Fruit fly (Drosophila melanogaster) whole organism, embryonic: ENCODE data around the gene CG43389.
A peak's percentile ranks its signal among the peaks of the same experiment; 100 is the strongest.

Experiments
- Ada2b ChIP-seq: fragments of 200-800 bp; sonication (Bioruptor generic); IDR thresholded peaks from 2 replicates; pipeline ENCODE4 v1.3.6; 2022; ENCODE audit warnings: missing biosample characterization, missing genetic modification characterization
- Adf1 ChIP-seq: fragments of 200-800 bp; sonication (Bioruptor generic); IDR thresholded peaks from 2 replicates; pipeline ENCODE4 v1.3.6; 2022; ENCODE audit warnings: missing biosample characterization, missing genetic modification characterization
- Awh ChIP-seq: fragments of 200-800 bp; sonication (Bioruptor generic); IDR thresholded peaks from 2 replicates; pipeline ENCODE4, ENCODE4 v1.3.6; 2022; ENCODE audit warnings: missing biosample characterization, missing genetic modification characterization
- CG10267 ChIP-seq: fragments of 200-800 bp; sonication (Bioruptor generic); optimal IDR thresholded peaks from 2 replicates; lab custom pipeline; 2018; ENCODE audit warnings: missing biosample characterization, mild to moderate bottlenecking, missing genetic modification characterization, moderate library complexity
- CG10543 ChIP-seq: fragments of 200-800 bp; sonication (Bioruptor generic); optimal IDR thresholded peaks from 3 replicates; lab custom pipeline; 2017; ENCODE audit warnings: missing biosample characterization, mild to moderate bottlenecking, missing genetic modification characterization, moderate library complexity
- CG11085 ChIP-seq: fragments of 200-800 bp; sonication (Bioruptor generic); IDR thresholded peaks from 2 replicates; pipeline ENCODE4 v1.3.6; 2022; ENCODE audit warnings: missing biosample characterization, missing genetic modification characterization
- CG11398 ChIP-seq: fragments of 200-800 bp; sonication (Bioruptor generic); optimal IDR thresholded peaks from 2 replicates; lab custom pipeline; 2016; ENCODE audit warnings: missing biosample characterization, missing genetic modification characterization
- CG12104 ChIP-seq: fragments of 200-800 bp; sonication (Bioruptor generic); optimal IDR thresholded peaks from 3 replicates; lab custom pipeline; 2016; ENCODE audit warnings: missing biosample characterization, missing genetic modification characterization
- CG12155 ChIP-seq: fragments of 200-800 bp; sonication (Bioruptor generic); optimal IDR thresholded peaks from 3 replicates; lab custom pipeline; 2016; ENCODE audit warnings: missing biosample characterization, missing genetic modification characterization
- CG12744 ChIP-seq: fragments of 200-800 bp; sonication (Bioruptor generic); optimal IDR thresholded peaks from 2 replicates; lab custom pipeline; 2016; ENCODE audit warnings: missing biosample characterization, missing genetic modification characterization
- CG14014 ChIP-seq: fragments of 200-800 bp; sonication (Bioruptor generic); IDR thresholded peaks from 2 replicates; pipeline ENCODE4 v1.3.6; 2022; ENCODE audit warnings: missing biosample characterization, missing genetic modification characterization
- CG18262 ChIP-seq: fragments of 200-800 bp; optimal IDR thresholded peaks from 3 replicates; lab custom pipeline; 2019; ENCODE audit warnings: missing biosample characterization, mild to moderate bottlenecking, missing genetic modification characterization, moderate library complexity
- CG18764 ChIP-seq: fragments of 200-800 bp; sonication (Bioruptor generic); optimal IDR thresholded peaks from 3 replicates; lab custom pipeline; 2016; ENCODE audit warnings: missing biosample characterization, missing genetic modification characterization
- CG2199 ChIP-seq: fragments of 200-800 bp; sonication (Bioruptor generic); IDR thresholded peaks from 3 replicates; pipeline ENCODE4 v1.3.6; 2022; ENCODE audit warnings: missing biosample characterization, missing genetic modification characterization
- CG2678 ChIP-seq: fragments of 200-800 bp; sonication (Bioruptor generic); optimal IDR thresholded peaks from 3 replicates; lab custom pipeline; 2019; ENCODE audit warnings: missing biosample characterization, mild to moderate bottlenecking, missing genetic modification characterization, moderate library complexity
- CG31441 ChIP-seq: fragments of 200-800 bp; sonication (Bioruptor generic); IDR thresholded peaks from 2 replicates; pipeline ENCODE4 v1.3.6; 2022; ENCODE audit warnings: missing biosample characterization, missing genetic modification characterization
- CG32532 ChIP-seq: fragments of 200-800 bp; sonication (Bioruptor generic); IDR thresholded peaks from 2 replicates; pipeline ENCODE4 v1.3.6; 2022; ENCODE audit warnings: missing biosample characterization, missing genetic modification characterization
- CG5245 ChIP-seq: fragments of 200-800 bp; sonication (Bioruptor generic); optimal IDR thresholded peaks from 3 replicates; lab custom pipeline; 2016; ENCODE audit warnings: missing biosample characterization, missing genetic modification characterization
- CG6254 ChIP-seq: fragments of 200-800 bp; sonication (Bioruptor generic); optimal IDR thresholded peaks from 3 replicates; lab custom pipeline; 2017; ENCODE audit warnings: mild to moderate bottlenecking, missing biosample characterization, missing genetic modification reagents, missing genetic modification characterization
- CG7271 ChIP-seq: fragments of 200-800 bp; sonication (Bioruptor generic); optimal IDR thresholded peaks from 2 replicates; lab custom pipeline; 2018; ENCODE audit warnings: missing biosample characterization, mild to moderate bottlenecking, missing genetic modification characterization, moderate library complexity
- CG7987 ChIP-seq: fragments of 200-800 bp; sonication (Bioruptor generic); optimal IDR thresholded peaks from 2 replicates; lab custom pipeline; 2018; ENCODE audit warnings: missing biosample characterization, mild to moderate bottlenecking, missing genetic modification characterization, moderate library complexity
- H15 ChIP-seq: fragments of 200-800 bp; sonication (Bioruptor generic); IDR thresholded peaks from 3 replicates; pipeline ENCODE4 v1.3.6; 2022; ENCODE audit warnings: missing biosample characterization, missing genetic modification characterization
- Hr3 ChIP-seq: fragments of 200-800 bp; sonication (Bioruptor generic); optimal IDR thresholded peaks from 3 replicates; lab custom pipeline; 2016; ENCODE audit warnings: missing biosample characterization, missing genetic modification characterization
- Lim3 ChIP-seq: fragments of 200-800 bp; sonication (Bioruptor generic); IDR thresholded peaks from 2 replicates; pipeline ENCODE4 v1.3.6; 2022; ENCODE audit warnings: missing biosample characterization, missing genetic modification characterization
- Nf-YB ChIP-seq: fragments of 200-800 bp; sonication (Bioruptor generic); optimal IDR thresholded peaks from 3 replicates; lab custom pipeline; 2019; ENCODE audit warnings: missing biosample characterization, mild to moderate bottlenecking, missing genetic modification characterization, moderate library complexity
- PHDP ChIP-seq: fragments of 200-800 bp; sonication (Bioruptor generic); optimal IDR thresholded peaks from 3 replicates; lab custom pipeline; 2018; ENCODE audit warnings: missing biosample characterization, mild to moderate bottlenecking, missing genetic modification characterization, moderate library complexity
- Spps ChIP-seq: fragments of 200-800 bp; sonication (Bioruptor generic); optimal IDR thresholded peaks from 2 replicates; lab custom pipeline; 2018; ENCODE audit warnings: missing biosample characterization, mild to moderate bottlenecking, missing genetic modification characterization
- Taf1 ChIP-seq: fragments of 200-800 bp; sonication (Bioruptor generic); IDR thresholded peaks from 2 replicates; pipeline ENCODE4 v1.3.6; 2022; ENCODE audit warnings: missing biosample characterization, missing genetic modification characterization
- ash1 ChIP-seq: fragments of 200-800 bp; sonication (Bioruptor generic); optimal IDR thresholded peaks from 2 replicates; lab custom pipeline; 2018; ENCODE audit warnings: missing biosample characterization, mild to moderate bottlenecking, missing genetic modification characterization
- ato ChIP-seq: fragments of 200-800 bp; sonication (Bioruptor generic); IDR thresholded peaks from 2 replicates; pipeline ENCODE4 v1.3.6; 2022; ENCODE audit warnings: missing biosample characterization, missing genetic modification characterization; ENCODE audit not compliant: partially characterized antibody
- bab2 ChIP-seq: fragments of 200-800 bp; sonication (Bioruptor generic); optimal IDR thresholded peaks from 2 replicates; lab custom pipeline; 2016; ENCODE audit warnings: missing biosample characterization, missing genetic modification characterization
- bsh ChIP-seq, 2 experiments: fragments of 200-800 bp; sonication (Bioruptor generic); optimal IDR thresholded peaks; 2 replicates each; lab custom pipeline; 2017 to 2018; ENCODE audit warnings: mild to moderate bottlenecking in 2 of 2, missing biosample characterization in 2 of 2, missing genetic modification characterization in 2 of 2, moderate library complexity in 1 of 2
- cas ChIP-seq: fragments of 200-800 bp; sonication (Bioruptor generic); IDR thresholded peaks from 2 replicates; pipeline ENCODE4 v1.3.6; 2022; ENCODE audit warnings: missing biosample characterization, missing genetic modification characterization
- chinmo ChIP-seq: fragments of 200-800 bp; sonication (Bioruptor generic); IDR thresholded peaks from 4 replicates; pipeline ENCODE4 v1.3.6; 2022; ENCODE audit warnings: missing biosample characterization, missing genetic modification characterization; ENCODE audit not compliant: partially characterized antibody
- corto ChIP-seq: fragments of 200-800 bp; sonication (Bioruptor generic); optimal IDR thresholded peaks from 2 replicates; lab custom pipeline; 2016; ENCODE audit warnings: missing biosample characterization, mild to moderate bottlenecking, missing genetic modification characterization, moderate library complexity
- dimm ChIP-seq: fragments of 200-800 bp; sonication (Bioruptor generic); IDR thresholded peaks from 2 replicates; pipeline ENCODE4 v1.3.6; 2022; ENCODE audit warnings: missing biosample characterization, missing genetic modification characterization
- dysf ChIP-seq: fragments of 200-800 bp; sonication (Bioruptor generic); IDR thresholded peaks from 3 replicates; pipeline ENCODE4 v1.3.6; 2022; ENCODE audit warnings: missing biosample characterization, missing genetic modification characterization
- emc ChIP-seq: fragments of 200-800 bp; sonication (Bioruptor generic); optimal IDR thresholded peaks from 2 replicates; lab custom pipeline; 2016; ENCODE audit warnings: missing biosample characterization, missing genetic modification characterization
- ewg ChIP-seq: fragments of 200-800 bp; sonication (Bioruptor generic); optimal IDR thresholded peaks from 3 replicates; lab custom pipeline; 2017; ENCODE audit warnings: mild to moderate bottlenecking, missing biosample characterization, missing genetic modification reagents, missing genetic modification characterization
- fru ChIP-seq: fragments of >200 bp; optimal IDR thresholded peaks from 2 replicates; lab custom pipeline; 2017
- ham ChIP-seq: fragments of 200-800 bp; sonication (Bioruptor generic); IDR thresholded peaks from 2 replicates; pipeline ENCODE4 v1.3.6; 2022; ENCODE audit warnings: missing biosample characterization, missing genetic modification characterization
- lab ChIP-seq: fragments of 200-800 bp; sonication (Bioruptor generic); optimal IDR thresholded peaks from 3 replicates; lab custom pipeline; 2017; ENCODE audit warnings: missing biosample characterization, missing genetic modification characterization, mild to moderate bottlenecking, moderate library complexity, missing genetic modification reagents
- lbe ChIP-seq: fragments of 200-800 bp; sonication (Bioruptor generic); optimal IDR thresholded peaks from 2 replicates; lab custom pipeline; 2016; ENCODE audit warnings: missing biosample characterization, mild to moderate bottlenecking, missing genetic modification characterization
- lmd ChIP-seq: fragments of 200-800 bp; sonication (Bioruptor generic); IDR thresholded peaks from 2 replicates; pipeline ENCODE4 v1.3.6; 2022; ENCODE audit warnings: missing biosample characterization, missing genetic modification characterization
- mam ChIP-seq: fragments of 200-800 bp; sonication (Bioruptor generic); optimal IDR thresholded peaks from 3 replicates; lab custom pipeline; 2016; ENCODE audit warnings: missing biosample characterization, missing genetic modification characterization
- nmo ChIP-seq: fragments of 200-800 bp; sonication (Bioruptor generic); optimal IDR thresholded peaks from 2 replicates; lab custom pipeline; 2018; ENCODE audit warnings: missing biosample characterization, mild to moderate bottlenecking, missing genetic modification characterization, moderate library complexity
- sisA ChIP-seq: fragments of 200-800 bp; sonication (Bioruptor generic); IDR thresholded peaks from 2 replicates; pipeline ENCODE4 v1.3.6; 2022; ENCODE audit warnings: missing biosample characterization, missing genetic modification characterization
- tap ChIP-seq: fragments of 200-800 bp; optimal IDR thresholded peaks from 3 replicates; lab custom pipeline; 2019; ENCODE audit warnings: missing biosample characterization, mild to moderate bottlenecking, missing genetic modification characterization, moderate library complexity
- trem ChIP-seq: fragments of 200-800 bp; optimal IDR thresholded peaks from 3 replicates; lab custom pipeline; 2019; ENCODE audit warnings: missing biosample characterization, mild to moderate bottlenecking, missing genetic modification characterization, moderate library complexity
- vvl ChIP-seq: fragments of 200-800 bp; sonication (Bioruptor generic); IDR thresholded peaks from 2 replicates; pipeline ENCODE4 v1.3.6; 2022; ENCODE audit warnings: missing biosample characterization, missing genetic modification characterization

CG43389 gene

DNA sequence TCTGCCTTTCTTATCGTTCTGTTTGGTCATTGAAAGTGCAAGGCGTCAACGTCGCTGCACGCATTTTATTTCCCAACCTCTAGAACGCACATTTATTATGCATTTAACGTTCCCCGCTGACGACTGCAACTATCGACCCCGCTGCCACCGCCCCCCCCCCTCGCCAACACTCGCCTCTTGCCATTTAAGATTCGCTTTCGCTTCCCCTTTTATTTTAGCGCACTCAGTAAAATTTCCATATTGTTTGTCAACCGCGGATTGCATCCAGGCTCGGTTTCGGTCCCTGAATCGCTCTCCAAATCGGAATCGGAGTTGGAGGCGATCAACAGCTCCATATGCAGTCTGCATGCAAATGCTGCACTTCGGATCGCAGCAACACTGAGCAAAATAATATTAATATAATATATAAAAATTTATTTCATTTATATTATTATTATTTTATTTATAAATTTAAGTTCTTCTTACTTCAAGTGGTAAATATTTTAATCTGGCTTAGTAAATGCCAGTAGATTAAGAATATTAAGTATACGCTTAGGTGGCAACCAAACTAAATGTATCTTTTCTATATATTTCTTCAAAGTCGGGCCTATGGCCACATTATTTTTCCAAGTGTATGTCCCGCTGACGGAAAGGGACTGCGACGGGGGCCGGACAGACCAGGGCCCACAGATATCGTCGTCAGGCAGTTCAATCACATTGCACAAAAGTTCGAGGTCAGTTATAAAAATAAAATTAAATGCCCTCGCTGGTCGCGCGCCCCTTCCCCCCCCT lies 7.0 kb upstream of the CG43389 start (continued):
- TF ChIP-seq Adf1 (GFP tag; lab: Robert Waterston, UW): no peak
- TF ChIP-seq ewg (GFP tag; lab: Kevin White, UChicago): no peak
- TF ChIP-seq CG2678 (tag; lab: Kevin White, UChicago): peak; percentile 30
- peak; percentile 27 for TF ChIP-seq PHDP
- TF ChIP-seq ash1 (GFP tag; lab: Kevin White, UChicago): no peak
- TF ChIP-seq CG7271 (tag; lab: Kevin White, UChicago): no peak
- no peak for TF ChIP-seq bab2
- peak; percentile 26; the same call in 1 of the 2 replicates for TF ChIP-seq vvl
- no peak for TF ChIP-seq Taf1
- TF ChIP-seq CG18764 (GFP tag; lab: Kevin White, UChicago): no peak
- TF ChIP-seq lmd: no peak
- peak; percentile 5 for TF ChIP-seq CG10267 (tag; lab: Kevin White, UChicago)
- no peak for TF ChIP-seq CG2199
- no peak for TF ChIP-seq CG5245 (GFP tag; lab: Kevin White, UChicago)
- peak; percentile 25 for TF ChIP-seq Hr3 (GFP tag; lab: Kevin White, UChicago)
- no peak for TF ChIP-seq Spps
- 0 out of 3 replicates have a peak, but pooled peaks have one; percentile 25 for TF ChIP-seq dysf (GFP tag; lab: Robert Waterston, UW)
- TF ChIP-seq ham (GFP tag; lab: Robert Waterston, UW): no peak
- peak; percentile 17 for TF ChIP-seq trem (tag; lab: Kevin White, UChicago)
- TF ChIP-seq CG11085: no peak
- no peak for TF ChIP-seq lab (GFP tag; lab: Kevin White, UChicago)
- TF ChIP-seq H15 (GFP tag; lab: Robert Waterston, UW): no peak
- TF ChIP-seq Nf-YB: peak; percentile 24
- no peak for TF ChIP-seq Lim3 (GFP tag; lab: Robert Waterston, UW)
- TF ChIP-seq tap (tag; lab: Kevin White, UChicago): peak; percentile 44
- no peak for TF ChIP-seq ato
- peak; percentile 94 for TF ChIP-seq lbe (GFP tag; lab: Kevin White, UChicago)
- no peak for TF ChIP-seq mam (GFP tag; lab: Kevin White, UChicago)
- TF ChIP-seq chinmo (GFP tag; lab: Robert Waterston, UW): 0 out of 4 replicates have a peak, but pooled peaks have one; percentile 28
- TF ChIP-seq bsh (GFP tag; optimal IDR thresholded peaks at IDR 0.05; lab: Kevin White, UChicago): peak; percentile 66 to 92
- no peak for TF ChIP-seq Ada2b (GFP tag; lab: Robert Waterston, UW)
- no peak for TF ChIP-seq fru (lab: Kevin White, UChicago)
- TF ChIP-seq CG14014 (GFP tag; lab: Robert Waterston, UW): no peak
- no peak for TF ChIP-seq Awh (GFP tag; lab: Robert Waterston, UW)
- no peak for TF ChIP-seq sisA (GFP tag; lab: Robert Waterston, UW)
- no peak for TF ChIP-seq CG12155
- peak; percentile 6; the same call in 1 of the 2 replicates for TF ChIP-seq dimm (GFP tag; lab: Robert Waterston, UW)
- TF ChIP-seq CG12744 (GFP tag; lab: Kevin White, UChicago): no peak
- no peak for TF ChIP-seq CG11398 (GFP tag; lab: Kevin White, UChicago)
- TF ChIP-seq corto (GFP tag; lab: Kevin White, UChicago): peak; percentile 90
- TF ChIP-seq CG32532 (GFP tag; lab: Robert Waterston, UW): no peak
- no peak for TF ChIP-seq CG10543
- no peak for TF ChIP-seq CG7987
- TF ChIP-seq CG12104 (GFP tag; lab: Kevin White, UChicago): no peak
- no peak for TF ChIP-seq CG6254 (GFP tag; lab: Kevin White, UChicago)
- peak; percentile 45 for TF ChIP-seq CG18262 (tag; lab: Kevin White, UChicago)
- no peak for TF ChIP-seq cas
- no peak for TF ChIP-seq emc (GFP tag; lab: Kevin White, UChicago)
- peak; percentile 60 for TF ChIP-seq nmo
- no peak; the same call in 1 of the 2 replicates for TF ChIP-seq CG31441 (GFP tag; lab: Robert Waterston, UW)
